Worm (Caenorhabditis elegans): ENCODE data around the gene F54B11.10.

The F54B11.10 gene

DNA sequence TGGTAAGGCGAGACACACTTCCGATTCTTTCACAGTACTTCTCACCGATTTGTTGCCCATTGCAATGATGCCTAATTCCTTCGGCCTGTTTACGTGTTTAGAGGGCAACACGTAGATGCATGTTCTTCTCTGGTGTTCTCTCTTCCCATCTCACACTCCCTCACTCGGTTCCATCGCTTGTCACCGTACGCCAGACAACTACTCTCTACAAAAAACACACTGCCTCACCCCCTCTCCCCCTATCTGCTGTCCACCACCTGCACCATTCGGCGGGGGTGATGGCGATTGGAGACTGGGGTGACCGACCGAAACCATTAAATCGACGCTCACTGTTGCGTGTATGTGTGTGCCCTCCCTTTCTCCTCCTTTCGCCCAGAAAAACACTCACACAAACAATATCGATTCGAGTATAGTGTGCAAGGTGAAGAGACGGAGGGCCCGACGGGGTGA lies 2.0 kb downstream of the F54B11.10 start (continued):
- TF ChIP-seq K12H6.12 (tag; optimal IDR thresholded peaks at IDR 0.05) (peak; percentile 39), efl-1 (GFP tag; optimal IDR thresholded peaks at IDR 0.05) (no peak), F23B12.7 (tag; optimal IDR thresholded peaks at IDR 0.05; ENCODE audit: insufficient read depth) (no peak), B0261.1 (tag; optimal IDR thresholded peaks at IDR 0.05) (no peak), D2030.7 (GFP tag; IDR thresholded peaks at IDR 0.05) (no peak), F55B11.4 (tag; optimal IDR thresholded peaks at IDR 0.05; ENCODE audit: borderline replicate concordance, insufficient read depth) (no peak), sptf-2 (GFP tag; optimal IDR thresholded peaks at IDR 0.05) (no peak), Y53G8AR.9 (GFP tag; conservative IDR thresholded peaks at IDR 0.05) (no peak), ztf-18 (tag; optimal IDR thresholded peaks at IDR 0.05) (peak; percentile 10), akir-1 (GFP tag; optimal IDR thresholded peaks at IDR 0.05) (no peak), attf-5 (GFP tag; optimal IDR thresholded peaks at IDR 0.05) (no peak)

DNA sequence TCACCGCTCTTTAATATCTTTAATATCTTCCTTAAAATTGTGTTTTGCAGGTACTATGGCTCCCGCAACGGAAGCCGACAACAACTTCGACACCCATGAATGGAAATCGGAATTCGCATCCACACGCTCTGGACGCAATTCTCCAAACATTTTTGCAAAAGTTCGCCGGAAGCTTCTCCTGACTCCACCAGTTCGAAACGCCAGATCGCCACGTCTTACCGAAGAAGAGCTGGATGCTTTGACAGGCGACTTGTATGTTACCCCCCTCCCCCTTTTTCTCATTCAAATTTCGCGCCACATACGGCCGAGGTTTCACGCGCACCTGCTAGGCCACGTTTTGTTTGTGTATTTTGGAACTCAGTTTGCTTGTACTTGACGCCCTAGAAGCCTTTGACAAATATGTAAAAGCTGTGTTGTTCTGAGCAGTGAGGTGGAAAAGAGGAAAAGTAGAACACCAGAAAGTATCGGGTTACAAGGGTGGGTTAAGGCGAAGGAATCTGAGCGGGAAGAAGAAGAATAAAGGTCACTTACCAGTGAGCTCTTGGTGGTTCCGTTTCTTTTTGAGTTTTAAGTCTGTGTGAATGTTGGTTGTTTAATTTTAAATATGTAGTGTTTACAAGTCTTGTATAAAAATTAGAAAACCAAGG lies 2.9 kb downstream of the F54B11.10 start, which contains the start of gene unc-84:
Gene unc-84, plus strand, starts transcription at position 51 of the 647 bp plus-strand sequence.
- no peak for TF ChIP-seq aptf-2 (GFP tag; conservative IDR thresholded peaks at IDR 0.05)
- TF ChIP-seq lin-54 (GFP tag; optimal IDR thresholded peaks at IDR 0.05), result peak; percentile 10
- peak; percentile 58; the same call in 1 of the 2 replicates for TF ChIP-seq zfh-2 (GFP tag; conservative IDR thresholded peaks at IDR 0.05)
- no peak for TF ChIP-seq unc-130 (GFP tag; optimal IDR thresholded peaks at IDR 0.05)

DNA sequence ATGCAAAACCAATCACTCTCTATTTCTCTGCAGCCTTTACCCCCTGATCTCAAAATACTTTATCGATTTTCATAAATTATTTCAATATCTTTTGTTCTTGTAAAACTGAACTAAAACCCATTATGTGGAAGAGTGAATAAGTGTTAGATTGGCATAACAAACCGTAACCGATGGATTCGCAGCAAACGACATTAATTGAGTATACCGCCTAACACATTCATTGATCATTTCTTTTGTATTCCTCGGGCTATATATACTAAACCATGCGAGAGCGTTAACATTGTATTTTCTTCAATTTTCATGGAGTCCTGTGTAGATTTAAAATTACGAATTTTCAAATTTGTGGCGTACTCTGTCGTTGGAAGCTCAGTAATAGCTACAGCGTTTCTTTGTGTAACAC lies 7.8 kb downstream of the F54B11.10 start, which contains the start of gene col-9:
Gene col-9, plus strand, starts transcription at position 301 of the 400 bp plus-strand sequence.
- TF ChIP-seq tbx-9 (tag; optimal IDR thresholded peaks at IDR 0.05; ENCODE audit: borderline replicate concordance), result no peak
- no peak for TF ChIP-seq ceh-40 (GFP tag; IDR thresholded peaks at IDR 0.05)
- TF ChIP-seq die-1 (tag; optimal IDR thresholded peaks at IDR 0.05), result no peak
- TF ChIP-seq ceh-100 (GFP tag; IDR thresholded peaks at IDR 0.05), result no peak
- no peak for TF ChIP-seq F49E8.2 (tag; optimal IDR thresholded peaks at IDR 0.05; ENCODE audit: insufficient read depth)
- no peak for TF ChIP-seq sptf-2 (GFP tag; optimal IDR thresholded peaks at IDR 0.05)
- no peak for TF ChIP-seq nfyb-1 (GFP tag; IDR thresholded peaks at IDR 0.05)
- TF ChIP-seq fkh-3 (tag; optimal IDR thresholded peaks at IDR 0.05), result no peak
- no peak for TF ChIP-seq F57C9.4 (tag; optimal IDR thresholded peaks at IDR 0.05)
- no peak for TF ChIP-seq ceh-27 (GFP tag; optimal IDR thresholded peaks at IDR 0.05)
- TF ChIP-seq nhr-179 (tag; optimal IDR thresholded peaks at IDR 0.05), result no peak
- no peak for TF ChIP-seq mxl-1 (tag; optimal IDR thresholded peaks at IDR 0.05)
- TF ChIP-seq F55B11.4 (tag; optimal IDR thresholded peaks at IDR 0.05; ENCODE audit: borderline replicate concordance, insufficient read depth), result no peak
- TF ChIP-seq nhr-27 (tag; optimal IDR thresholded peaks at IDR 0.05), result no peak
- no peak for TF ChIP-seq lir-1 (GFP tag; conservative IDR thresholded peaks at IDR 0.05)
- TF ChIP-seq aptf-3 (GFP tag; IDR thresholded peaks at IDR 0.05), result no peak

DNA sequence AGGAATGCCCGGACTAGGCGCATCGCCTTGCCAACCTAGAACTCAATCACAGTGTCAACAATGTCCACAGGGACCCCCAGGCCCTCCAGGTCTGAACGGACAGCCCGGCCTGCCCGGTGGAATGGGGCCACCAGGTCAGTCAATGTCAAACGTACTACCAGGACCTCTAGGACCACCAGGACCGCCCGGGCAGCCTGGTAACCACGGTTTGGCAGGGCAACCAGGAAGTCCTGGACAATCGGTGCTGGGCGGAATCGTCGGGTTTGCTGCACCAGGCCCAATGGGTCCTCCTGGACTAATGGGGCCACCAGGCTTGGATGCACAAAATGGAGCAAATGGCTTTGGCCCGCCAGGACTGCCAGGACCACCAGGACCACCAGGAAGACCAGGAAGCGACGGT lies 8.8 kb downstream of the F54B11.10 start:
- TF ChIP-seq zfh-2 (GFP tag; conservative IDR thresholded peaks at IDR 0.05) (peak; percentile 90), egrh-3 (GFP tag; IDR thresholded peaks at IDR 0.05) (peak; percentile 51; the same call in 1 of the 2 replicates), attf-5 (GFP tag; optimal IDR thresholded peaks at IDR 0.05) (no peak)

DNA sequence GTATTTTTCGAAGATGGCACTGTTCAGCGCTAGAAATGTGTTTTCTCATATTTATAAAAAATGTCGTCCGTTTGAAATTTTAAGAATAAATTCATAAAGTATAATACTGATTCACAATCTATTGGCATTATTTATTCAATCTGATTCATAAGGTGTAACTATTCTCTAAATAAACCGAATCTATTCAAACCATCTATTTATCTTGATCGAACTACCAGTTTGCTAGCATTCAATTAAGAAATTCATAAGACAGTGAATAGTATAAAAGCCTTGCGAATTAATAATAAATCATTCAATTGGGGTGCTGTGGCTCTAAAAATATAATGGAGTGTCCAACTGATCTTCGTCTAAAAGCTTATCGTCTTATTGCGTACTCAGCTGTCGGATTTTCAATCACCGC lies 9.3 kb downstream of the F54B11.10 start, which contains the start of gene col-44:
Gene col-44, plus strand, starts transcription at position 301 of the 400 bp plus-strand sequence.
- TF ChIP-seq F33H1.4 (GFP tag; IDR thresholded peaks at IDR 0.05) (no peak), F22D6.2 (tag; optimal IDR thresholded peaks at IDR 0.05) (no peak), Y53F4B.3 (GFP tag; IDR thresholded peaks at IDR 0.05) (no peak), mxl-1 (tag; optimal IDR thresholded peaks at IDR 0.05) (no peak), ceh-100 (GFP tag; IDR thresholded peaks at IDR 0.05) (no peak), F55B11.4 (tag; optimal IDR thresholded peaks at IDR 0.05; ENCODE audit: borderline replicate concordance, insufficient read depth) (no peak), snpc-3.4 (tag; optimal IDR thresholded peaks at IDR 0.05) (no peak), rcor-1 (GFP tag; IDR thresholded peaks at IDR 0.05) (no peak), nfya-1 (tag; optimal IDR thresholded peaks at IDR 0.05; ENCODE audit: borderline replicate concordance, insufficient read depth) (no peak), F57C9.4 (tag; optimal IDR thresholded peaks at IDR 0.05) (no peak), snpc-1.1 (tag; optimal IDR thresholded peaks at IDR 0.05; ENCODE audit: insufficient read depth) (no peak), somi-1 (GFP tag; optimal IDR thresholded peaks at IDR 0.05) (no peak), ZK185.1 (tag; optimal IDR thresholded peaks at IDR 0.05; ENCODE audit: poor library complexity, severe bottlenecking) (no peak), nhr-80 (tag; optimal IDR thresholded peaks at IDR 0.05) (no peak)

Measured in whole organism, young adult.